Worm (Caenorhabditis elegans) whole organism, young adult: ENCODE data around the gene sulp-4.

Experiments used
- B0019.2 ChIP-seq: fragments of 200-800 bp; sonication (Bioruptor generic); conservative IDR thresholded peaks from 2 replicates; pipeline ENCODE4 v1.3.6; 2022; ENCODE audit warnings: missing genetic modification reagents, missing genetic modification characterization, missing compliant biosample characterization
- C06A6.2 ChIP-seq: fragments of 200-800 bp; sonication (Bioruptor generic); conservative IDR thresholded peaks from 2 replicates; pipeline ENCODE4 v1.3.6; 2022; ENCODE audit warnings: missing genetic modification characterization, missing compliant biosample characterization
- F10E7.11 ChIP-seq: sonication (generic microtip); optimal IDR thresholded peaks from 2 replicates; lab custom pipeline; 2017; ENCODE audit warnings: mild to moderate bottlenecking, missing genetic modification characterization, moderate library complexity, missing compliant biosample characterization
- F22D6.2 ChIP-seq: sonication (generic microtip); optimal IDR thresholded peaks from 2 replicates; lab custom pipeline; 2016; ENCODE audit warnings: mild to moderate bottlenecking, missing genetic modification characterization, missing compliant biosample characterization
- F39B2.1 ChIP-seq: fragments of 200-800 bp; sonication (Bioruptor generic); IDR thresholded peaks from 2 replicates; pipeline ENCODE4 v1.3.6; 2022; ENCODE audit warnings: missing genetic modification reagents, missing genetic modification characterization, missing compliant biosample characterization
- F57A8.1 ChIP-seq: fragments of 200-800 bp; sonication (Bioruptor generic); optimal IDR thresholded peaks from 2 replicates; lab custom pipeline; 2018; ENCODE audit warnings: mild to moderate bottlenecking, missing genetic modification characterization, moderate library complexity, missing compliant biosample characterization
- T07F8.4 ChIP-seq: sonication (generic microtip); optimal IDR thresholded peaks from 2 replicates; lab custom pipeline; 2016; ENCODE audit warnings: mild to moderate bottlenecking, missing genetic modification characterization, moderate library complexity, missing compliant biosample characterization
- T26A5.8 ChIP-seq: sonication (generic microtip); optimal IDR thresholded peaks from 2 replicates; lab custom pipeline; 2016; ENCODE audit warnings: missing genetic modification characterization, missing compliant biosample characterization
- Y67H2A.10 ChIP-seq: fragments of 200-800 bp; sonication (Bioruptor generic); conservative IDR thresholded peaks from 2 replicates; pipeline ENCODE4 v1.3.6; 2022; ENCODE audit warnings: missing genetic modification reagents, missing genetic modification characterization, missing compliant biosample characterization
- ama-1 ChIP-seq, 3 experiments: fragments of 150-350 bp in 1 of 3; sonication (generic microtip) in 2 of 3; optimal IDR thresholded peaks; 2 replicates each; lab custom pipeline; 2014 to 2018; ENCODE audit warnings: missing biosample characterization in 2 of 3, missing genetic modification characterization in 2 of 3, missing genetic modification reagents in 2 of 3
- aptf-2 ChIP-seq: fragments of 200-800 bp; sonication (Bioruptor generic); conservative IDR thresholded peaks from 2 replicates; pipeline ENCODE4 v1.3.6; 2022; ENCODE audit warnings: missing genetic modification reagents, missing genetic modification characterization, missing compliant biosample characterization
- aptf-3 ChIP-seq: fragments of 200-800 bp; sonication (Bioruptor generic); IDR thresholded peaks from 2 replicates; pipeline ENCODE4 v1.3.6; 2022; ENCODE audit warnings: missing genetic modification characterization, missing compliant biosample characterization
- attf-6 ChIP-seq: fragments of 200-800 bp; sonication (Bioruptor generic); IDR thresholded peaks from 2 replicates; pipeline ENCODE4 v1.3.6; 2022; ENCODE audit warnings: missing genetic modification reagents, missing genetic modification characterization, missing compliant biosample characterization
- bed-1 ChIP-seq: fragments of 200-800 bp; sonication (Bioruptor generic); IDR thresholded peaks from 2 replicates; pipeline ENCODE4 v1.3.6; 2022; ENCODE audit warnings: missing genetic modification reagents, missing genetic modification characterization, missing compliant biosample characterization
- ccch-3 ChIP-seq: fragments of 200-800 bp; sonication (Bioruptor generic); optimal IDR thresholded peaks from 2 replicates; lab custom pipeline; 2018; ENCODE audit warnings: mild to moderate bottlenecking, missing genetic modification characterization, missing compliant biosample characterization
- cebp-1 ChIP-seq, 2 experiments: fragments of 200-800 bp in 1 of 2; sonication (Bioruptor generic) in 1 of 2; sonication (generic microtip) in 1 of 2; IDR thresholded peaks in 1 of 2; optimal IDR thresholded peaks in 1 of 2; 2 replicates each; pipeline versions ENCODE4 v1.3.6 to Lab custom; 2017 to 2022; ENCODE audit warnings: missing compliant biosample characterization in 2 of 2, missing genetic modification characterization in 2 of 2, mild to moderate bottlenecking in 1 of 2, missing genetic modification reagents in 1 of 2, moderate library complexity in 1 of 2
- ceh-79 ChIP-seq: sonication (generic microtip); optimal IDR thresholded peaks from 2 replicates; lab custom pipeline; 2017; ENCODE audit warnings: mild to moderate bottlenecking, missing genetic modification characterization, missing compliant biosample characterization
- ceh-91 ChIP-seq: fragments of 200-800 bp; sonication (Bioruptor generic); IDR thresholded peaks from 2 replicates; pipeline ENCODE4 v1.3.6; 2022; ENCODE audit warnings: missing genetic modification reagents, missing genetic modification characterization, missing compliant biosample characterization
- dox-1 ChIP-seq: fragments of 200-800 bp; sonication (Bioruptor generic); IDR thresholded peaks from 2 replicates; pipeline ENCODE4 v1.3.6; 2022; ENCODE audit warnings: missing genetic modification reagents, missing genetic modification characterization, missing compliant biosample characterization
- dpff-1 ChIP-seq: sonication (generic microtip); optimal IDR thresholded peaks from 2 replicates; lab custom pipeline; 2017; ENCODE audit warnings: mild to moderate bottlenecking, missing genetic modification characterization, missing compliant biosample characterization
- efl-1 ChIP-seq: fragments of 150-350 bp; optimal IDR thresholded peaks from 2 replicates; lab custom pipeline; 2014; ENCODE audit warnings: missing biosample characterization, missing genetic modification reagents, missing genetic modification characterization
- hlh-26 ChIP-seq: fragments of 200-800 bp; sonication (Bioruptor generic); conservative IDR thresholded peaks from 2 replicates; pipeline ENCODE4 v1.3.6; 2022; ENCODE audit warnings: missing genetic modification reagents, missing genetic modification characterization, missing compliant biosample characterization
- hmg-1.2 ChIP-seq: fragments of 200-800 bp; sonication (Bioruptor generic); IDR thresholded peaks from 2 replicates; pipeline ENCODE4 v1.3.6; 2022; ENCODE audit warnings: missing genetic modification reagents, missing genetic modification characterization, missing compliant biosample characterization
- hsf-1 ChIP-seq: fragments of 200-800 bp; sonication (Bioruptor generic); IDR thresholded peaks from 2 replicates; pipeline ENCODE4 v1.3.6; 2022; ENCODE audit warnings: missing genetic modification reagents, missing genetic modification characterization, missing compliant biosample characterization
- let-607 ChIP-seq, 2 experiments: fragments of 200-800 bp in 1 of 2; sonication (Bioruptor generic) in 1 of 2; sonication (generic microtip) in 1 of 2; optimal IDR thresholded peaks; 2 replicates each; lab custom pipeline; 2016 to 2018; ENCODE audit warnings: mild to moderate bottlenecking in 2 of 2, missing compliant biosample characterization in 2 of 2, missing genetic modification characterization in 2 of 2, moderate library complexity in 2 of 2, missing genotype in 1 of 2
- lin-26 ChIP-seq: fragments of 200-800 bp; sonication (Bioruptor generic); IDR thresholded peaks from 2 replicates; pipeline ENCODE4 v1.3.6; 2022; ENCODE audit warnings: missing genetic modification reagents, missing genetic modification characterization, missing compliant biosample characterization
- lin-54 ChIP-seq: fragments of 200-800 bp; sonication (Bioruptor generic); optimal IDR thresholded peaks from 2 replicates; lab custom pipeline; 2018; ENCODE audit warnings: mild to moderate bottlenecking, missing genetic modification characterization, missing compliant biosample characterization
- lsy-27 ChIP-seq: sonication (generic microtip); optimal IDR thresholded peaks from 2 replicates; lab custom pipeline; 2017; ENCODE audit warnings: missing genetic modification characterization, mild to moderate bottlenecking, missing compliant biosample characterization, antibody characterized with exemption, missing genotype, borderline replicate concordance; ENCODE audit not compliant: insufficient read depth
- madf-10 ChIP-seq: sonication (generic microtip); optimal IDR thresholded peaks from 2 replicates; lab custom pipeline; 2016; ENCODE audit warnings: mild to moderate bottlenecking, missing genetic modification characterization, missing compliant biosample characterization
- madf-3 ChIP-seq: fragments of 200-800 bp; sonication (Bioruptor generic); IDR thresholded peaks from 2 replicates; pipeline ENCODE4 v1.3.6; 2022; ENCODE audit warnings: missing genetic modification reagents, missing genetic modification characterization, missing compliant biosample characterization
- pbrm-1 ChIP-seq: fragments of 200-800 bp; sonication (Bioruptor generic); IDR thresholded peaks from 2 replicates; pipeline ENCODE4 v1.3.6; 2022; ENCODE audit warnings: missing genetic modification reagents, missing genetic modification characterization, missing compliant biosample characterization
- pha-4 ChIP-seq: fragments of 150-350 bp; sonication (generic microtip); optimal IDR thresholded peaks from 2 replicates; lab custom pipeline; 2014; ENCODE audit warnings: missing biosample characterization, missing genetic modification reagents, missing genetic modification characterization
- rec-8 ChIP-seq, 2 experiments: sonication (generic microtip); optimal IDR thresholded peaks; 2 replicates each; lab custom pipeline; 2016; ENCODE audit warnings: mild to moderate bottlenecking in 2 of 2, missing genetic modification characterization in 2 of 2, missing genetic modification reagents in 2 of 2, missing genotype in 2 of 2, missing biosample characterization in 1 of 2, missing compliant biosample characterization in 1 of 2, moderate library complexity in 1 of 2
- sdz-38 ChIP-seq: sonication (generic microtip); optimal IDR thresholded peaks from 2 replicates; lab custom pipeline; 2016; ENCODE audit warnings: missing genotype, missing genetic modification characterization, missing compliant biosample characterization
- snpc-1.3 ChIP-seq: sonication (generic microtip); optimal IDR thresholded peaks from 2 replicates; lab custom pipeline; 2017; ENCODE audit warnings: missing genetic modification characterization, mild to moderate bottlenecking, missing compliant biosample characterization, antibody characterized with exemption, moderate library complexity, missing genotype, missing genetic modification reagents; ENCODE audit not compliant: insufficient read depth
- snpc-4 ChIP-seq, 5 experiments: fragments of 150-350 bp in 1 of 5; sonication (generic microtip) in 4 of 5; optimal IDR thresholded peaks; 2 replicates each; lab custom pipeline; 2014 to 2018; ENCODE audit warnings: missing genetic modification characterization in 5 of 5, missing biosample characterization in 3 of 5, antibody characterized with exemption in 2 of 5, mild to moderate bottlenecking in 2 of 5, missing compliant biosample characterization in 2 of 5, missing genotype in 2 of 5, moderate library complexity in 2 of 5, missing genetic modification reagents in 1 of 5
- tbp1 ChIP-seq: fragments of 200-800 bp; sonication (Bioruptor generic); optimal IDR thresholded peaks from 2 replicates; lab custom pipeline; 2018; ENCODE audit warnings: mild to moderate bottlenecking, missing genetic modification characterization, missing compliant biosample characterization
- unc-62 ChIP-seq: fragments of 150-350 bp; optimal IDR thresholded peaks from 2 replicates; lab custom pipeline; 2014; ENCODE audit warnings: missing biosample characterization, missing genetic modification reagents, missing genetic modification characterization
- zim-3 ChIP-seq: sonication (generic microtip); optimal IDR thresholded peaks from 2 replicates; lab custom pipeline; 2017; ENCODE audit warnings: mild to moderate bottlenecking, missing genetic modification characterization, moderate library complexity, missing compliant biosample characterization
- ztf-18 ChIP-seq: sonication (generic microtip); optimal IDR thresholded peaks from 2 replicates; lab custom pipeline; 2016; ENCODE audit warnings: missing genotype, mild to moderate bottlenecking, missing genetic modification characterization, missing compliant biosample characterization
- ztf-25 ChIP-seq: fragments of 200-800 bp; sonication (Bioruptor generic); IDR thresholded peaks from 2 replicates; pipeline ENCODE4 v1.3.6; 2022; ENCODE audit warnings: missing genetic modification reagents, missing genetic modification characterization, missing compliant biosample characterization

The sulp-4 gene

DNA sequence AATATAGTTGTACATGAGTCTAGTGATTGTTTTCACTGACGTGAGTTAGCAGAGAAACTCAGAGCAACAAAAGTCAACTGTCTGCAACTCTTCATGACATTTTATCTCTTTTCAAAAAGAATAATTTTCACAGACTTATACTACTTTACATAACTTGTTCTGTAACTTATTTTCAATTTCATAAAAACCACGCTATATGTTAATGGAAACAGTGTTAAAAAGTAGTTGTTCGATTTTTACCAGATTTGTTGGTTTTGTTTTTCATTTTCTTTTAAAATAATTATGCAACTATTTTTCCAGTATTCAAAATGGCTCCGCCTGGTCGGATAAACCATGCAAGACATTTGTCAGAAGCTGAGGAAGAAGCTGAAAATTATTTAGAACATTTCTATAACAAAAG, at the start of gene sulp-4:
sulp-4 (plus strand) TSS at position 301 of the 400 bp plus-strand sequence.
- TF ChIP-seq zim-3 (tag; lab: Kevin White, UChicago): no peak
- no peak for TF ChIP-seq dox-1
- no peak for TF ChIP-seq lin-26
- TF ChIP-seq snpc-1.3 (tag; lab: Kevin White, UChicago): no peak
- TF ChIP-seq unc-62 (GFP tag; lab: Kevin White, UChicago): no peak
- no peak for TF ChIP-seq F22D6.2 (tag; lab: Kevin White, UChicago)
- TF ChIP-seq tbp1 (GFP tag; lab: Kevin White, UChicago): no peak
- no peak for TF ChIP-seq madf-3 (GFP tag; lab: Robert Waterston, UW)
- no peak for TF ChIP-seq F39B2.1 (GFP tag; lab: Robert Waterston, UW)
- no peak for TF ChIP-seq ceh-79
- TF ChIP-seq sdz-38 (tag; lab: Kevin White, UChicago): no peak
- no peak for TF ChIP-seq C06A6.2 (GFP tag; lab: Robert Waterston, UW)
- no peak for TF ChIP-seq ztf-18
- TF ChIP-seq Y67H2A.10: no peak
- no peak for TF ChIP-seq F10E7.11 (tag; lab: Kevin White, UChicago)

DNA sequence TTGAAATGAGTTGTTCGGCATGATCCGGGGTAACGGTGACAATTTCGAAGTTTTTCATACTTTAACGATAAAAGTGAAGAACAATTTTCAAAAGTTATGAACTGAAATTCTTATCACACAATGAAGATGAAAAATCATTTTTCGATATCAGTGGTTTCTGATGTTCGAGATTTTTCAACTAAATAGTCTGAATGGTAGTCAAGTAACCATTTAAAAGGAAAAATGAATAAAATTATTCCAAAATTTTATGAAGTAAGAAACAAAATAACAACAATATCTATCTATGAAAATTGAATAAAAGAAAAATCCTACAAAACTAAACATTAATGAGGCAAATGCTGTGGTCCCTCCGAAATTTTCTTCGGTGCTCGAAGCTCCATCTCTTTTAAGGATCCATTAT, 49.5 kb upstream of the sulp-4 start, which contains the start of gene D2023.4:
D2023.4 (minus strand) TSS at position 101 of the 400 bp plus-strand sequence.
- TF ChIP-seq ama-1 (optimal IDR thresholded peaks at IDR 0.05; lab: Kevin White, UChicago) (no peak), ama-1 (GFP tag; optimal IDR thresholded peaks at IDR 0.05; lab: Kevin White, UChicago) (no peak), aptf-2 (GFP tag; lab: Robert Waterston, UW) (no peak), ceh-91 (GFP tag; lab: Robert Waterston, UW) (no peak), hmg-1.2 (GFP tag; lab: Robert Waterston, UW) (no peak), hsf-1 (no peak), hlh-26 (no peak), F57A8.1 (no peak), madf-10 (tag; lab: Kevin White, UChicago) (no peak), cebp-1 (GFP tag; IDR thresholded peaks at IDR 0.05; lab: Robert Waterston, UW) (no peak), cebp-1 (tag; optimal IDR thresholded peaks at IDR 0.05; lab: Kevin White, UChicago) (no peak), efl-1 (no peak), rec-8 (tag; optimal IDR thresholded peaks at IDR 0.05; lab: Kevin White, UChicago) (no peak)

DNA sequence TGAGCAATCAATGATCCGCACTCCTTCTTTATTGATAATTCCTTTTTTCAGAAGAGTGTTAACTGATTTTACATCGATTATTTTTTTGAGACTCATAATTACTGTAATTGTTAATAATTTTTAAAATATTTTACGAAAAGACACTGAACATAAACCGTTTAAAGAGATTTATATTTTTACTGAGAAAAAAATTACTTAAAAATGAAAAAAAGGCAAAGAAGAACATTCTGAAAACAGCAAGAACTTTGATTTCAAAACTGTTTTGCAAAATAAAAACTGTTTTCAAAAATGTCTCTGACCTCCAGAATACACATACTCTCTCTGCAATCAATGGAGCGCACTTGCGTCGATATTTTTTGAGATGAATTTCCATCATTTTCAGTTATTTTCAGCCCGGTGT, 48.2 kb upstream of the sulp-4 start, which contains the start of the genes mpst-1 and D2023.6:
mpst-1 (minus strand) TSS at position 101 of the 400 bp plus-strand sequence.
D2023.6 (plus strand) TSS at position 388 of the 400 bp plus-strand sequence.
- TF ChIP-seq T26A5.8 (tag; lab: Kevin White, UChicago) (no peak), aptf-3 (GFP tag; lab: Robert Waterston, UW) (no peak), lsy-27 (tag; lab: Kevin White, UChicago) (no peak), hmg-1.2 (GFP tag; lab: Robert Waterston, UW) (peak; percentile 74; the same call in 1 of the 2 replicates)

DNA sequence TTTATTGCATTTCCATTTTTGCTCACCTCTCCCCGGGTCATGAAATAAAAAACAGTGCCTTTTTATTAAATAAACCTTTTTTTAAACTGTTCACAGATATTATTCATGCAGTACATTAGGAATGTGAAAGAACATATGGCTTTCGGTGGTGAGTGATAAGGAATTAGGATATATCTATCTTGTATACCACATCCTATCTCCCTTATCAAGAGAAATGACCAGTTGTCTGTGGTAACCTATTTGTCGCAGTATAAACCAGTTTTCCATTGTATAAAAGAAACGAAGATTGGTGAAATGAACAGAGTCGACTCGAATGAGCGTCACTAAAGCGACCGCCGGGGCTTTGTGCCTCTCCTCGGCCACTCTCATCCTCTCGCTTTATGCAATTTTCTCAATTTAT, 45.9 kb upstream of the sulp-4 start, which contains the start of gene col-158:
col-158 (plus strand) TSS at position 301 of the 400 bp plus-strand sequence.
- no peak for TF ChIP-seq T07F8.4 (tag; lab: Kevin White, UChicago)
- TF ChIP-seq snpc-4 (GFP tag; optimal IDR thresholded peaks at IDR 0.05; lab: Kevin White, UChicago): no peak
- no peak for TF ChIP-seq snpc-4 (tag; optimal IDR thresholded peaks at IDR 0.05; lab: Kevin White, UChicago)
- no peak for TF ChIP-seq ccch-3 (GFP tag; lab: Kevin White, UChicago)
- TF ChIP-seq B0019.2: no peak
- TF ChIP-seq lin-54 (GFP tag; lab: Kevin White, UChicago): no peak
- TF ChIP-seq dpff-1 (tag; lab: Kevin White, UChicago): no peak
- no peak for TF ChIP-seq let-607 (tag; optimal IDR thresholded peaks at IDR 0.05; lab: Kevin White, UChicago)
- TF ChIP-seq snpc-1.3 (tag; lab: Kevin White, UChicago): no peak
- TF ChIP-seq pbrm-1: no peak
- TF ChIP-seq bed-1 (GFP tag; lab: Robert Waterston, UW): no peak
- TF ChIP-seq attf-6: no peak
- TF ChIP-seq pha-4 (tag; lab: Kevin White, UChicago): no peak
- TF ChIP-seq ztf-25 (GFP tag; lab: Robert Waterston, UW): no peak
- TF ChIP-seq lsy-27 (tag; lab: Kevin White, UChicago): no peak
